Fruit fly (Drosophila melanogaster): ENCODE data around the gene HP4.

HP4 gene

dm6 chr3L:8018665-8019070, 42.7 kb upstream of the HP4 start:
- TF ChIP-seq fru (GFP tag; optimal IDR thresholded peaks at IDR 0.05) (peak; percentile 61), br (GFP tag; optimal IDR thresholded peaks at IDR 0.05) (peak; percentile 8), brk (GFP tag; optimal IDR thresholded peaks at IDR 0.05) (peak; percentile 36), h (GFP tag; optimal IDR thresholded peaks at IDR 0.05) (peak; percentile 10), Rel (GFP tag; optimal IDR thresholded peaks at IDR 0.05) (no peak), Rel (tag; optimal IDR thresholded peaks at IDR 0.05) (peak; percentile 22), Sp1 (GFP tag; optimal IDR thresholded peaks at IDR 0.05) (peak; percentile 10), CrebA (GFP tag; optimal IDR thresholded peaks at IDR 0.05; ENCODE audit: borderline replicate concordance) (peak; percentile 39), psq (GFP tag; optimal IDR thresholded peaks at IDR 0.05) (no peak), CG9705 (GFP tag; optimal IDR thresholded peaks at IDR 0.05) (no peak)

dm6 chr3L:8013865-8014216, 37.9 kb upstream of the HP4 start:
- TF ChIP-seq Rel (GFP tag; optimal IDR thresholded peaks at IDR 0.05) (peak; percentile 61), Rel (tag; optimal IDR thresholded peaks at IDR 0.05) (no peak), brk (GFP tag; optimal IDR thresholded peaks at IDR 0.05) (peak; percentile 3), Hnf4 (GFP tag; optimal IDR thresholded peaks at IDR 0.05) (no peak), CrebA (GFP tag; optimal IDR thresholded peaks at IDR 0.05; ENCODE audit: borderline replicate concordance) (peak; percentile 58)

dm6 chr3L:8013001-8013864, 37.3 kb upstream of the HP4 start:
- TF ChIP-seq CrebA (GFP tag; optimal IDR thresholded peaks at IDR 0.05; ENCODE audit: borderline replicate concordance) (no peak), Sp1 (GFP tag; optimal IDR thresholded peaks at IDR 0.05) (peak; percentile 34), foxo (GFP tag; optimal IDR thresholded peaks at IDR 0.05) (peak in 1 of 2 experiments; percentile 34), rgr (GFP tag; optimal IDR thresholded peaks at IDR 0.05) (peak; percentile 28), Vsx2 (GFP tag; optimal IDR thresholded peaks at IDR 0.05; ENCODE audit: partially characterized antibody) (peak; percentile 35), brk (GFP tag; optimal IDR thresholded peaks at IDR 0.05) (no peak), Mio (GFP tag; optimal IDR thresholded peaks at IDR 0.05) (no peak), jim (GFP tag; optimal IDR thresholded peaks at IDR 0.05) (no peak), Dif (GFP tag; optimal IDR thresholded peaks at IDR 0.05; ENCODE audit: partially characterized antibody) (no peak), usp (GFP tag; optimal IDR thresholded peaks at IDR 0.05) (no peak), Dfd (GFP tag; optimal IDR thresholded peaks at IDR 0.05) (no peak), tai (GFP tag; optimal IDR thresholded peaks at IDR 0.05) (peak; percentile 20), Jra (GFP tag; optimal IDR thresholded peaks at IDR 0.05) (no peak), pan (optimal IDR thresholded peaks at IDR 0.05) (peak; percentile 35), sv (GFP tag; optimal IDR thresholded peaks at IDR 0.05) (no peak), fru (GFP tag; optimal IDR thresholded peaks at IDR 0.05) (peak; percentile 37), woc (GFP tag; optimal IDR thresholded peaks at IDR 0.05) (peak; percentile 91), Myc (optimal IDR thresholded peaks at IDR 0.05) (no peak), ey (GFP tag; optimal IDR thresholded peaks at IDR 0.05) (peak; percentile 54), h (GFP tag; optimal IDR thresholded peaks at IDR 0.05) (peak; percentile 64), dl (GFP tag; optimal IDR thresholded peaks at IDR 0.05; ENCODE audit: insufficient read depth in 1 of 2, partially characterized antibody in 2 of 2) (peak in 1 of 2 experiments; percentile 13), sage (GFP tag; optimal IDR thresholded peaks at IDR 0.05) (no peak), Hr78 (GFP tag; optimal IDR thresholded peaks at IDR 0.05) (no peak), HLH106 (tag; optimal IDR thresholded peaks at IDR 0.05) (no peak), Hnf4 (GFP tag; optimal IDR thresholded peaks at IDR 0.05) (no peak), dsf (GFP tag; optimal IDR thresholded peaks at IDR 0.05; ENCODE audit: borderline replicate concordance) (no peak), Abd-B (GFP tag; optimal IDR thresholded peaks at IDR 0.05) (no peak), dmrt93B (GFP tag; optimal IDR thresholded peaks at IDR 0.05) (peak; percentile 4), Rel (GFP tag; optimal IDR thresholded peaks at IDR 0.05) (no peak), Rel (tag; optimal IDR thresholded peaks at IDR 0.05) (no peak), CG32264 (GFP tag; optimal IDR thresholded peaks at IDR 0.05) (no peak), N (GFP tag; optimal IDR thresholded peaks at IDR 0.05) (no peak), br (GFP tag; optimal IDR thresholded peaks at IDR 0.05) (peak; percentile 31), lola (GFP tag; optimal IDR thresholded peaks at IDR 0.05) (no peak), psq (GFP tag; optimal IDR thresholded peaks at IDR 0.05) (peak; percentile 61), Hr83 (GFP tag; optimal IDR thresholded peaks at IDR 0.05; ENCODE audit: poor library complexity, severe bottlenecking) (no peak), CG9705 (GFP tag; optimal IDR thresholded peaks at IDR 0.05) (no peak), GATAd (GFP tag; optimal IDR thresholded peaks at IDR 0.05) (no peak), OdsH (GFP tag; optimal IDR thresholded peaks at IDR 0.05) (peak; percentile 38)

All from whole organism, wandering third instar larva.